Worm (Caenorhabditis elegans): ENCODE results near the gene T09F5.1.

DNA sequence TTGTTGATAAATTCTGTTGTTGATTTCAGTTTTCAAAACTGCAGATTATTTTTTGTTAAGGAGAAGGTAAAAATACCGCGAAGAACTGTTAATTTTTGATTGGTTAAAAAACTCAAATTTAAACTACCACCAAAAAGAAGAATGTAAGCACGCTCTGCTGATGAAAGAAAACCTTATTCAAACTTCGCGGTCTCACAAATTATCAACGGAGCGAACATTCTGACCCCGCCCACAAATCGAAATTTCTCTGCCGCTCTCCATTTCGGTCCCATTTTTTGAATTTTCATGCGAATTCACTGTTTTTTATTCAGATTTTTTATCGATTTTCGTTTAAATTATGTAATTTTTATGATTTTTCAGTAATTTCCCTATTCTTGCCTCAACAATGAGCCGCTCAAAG is 40.7 kb downstream of the T09F5.1 start, which contains the start of gene cyn-3:
- TF ChIP-seq ceh-82 (tag; optimal IDR thresholded peaks at IDR 0.05) (peak; percentile 38), blmp-1 (tag; optimal IDR thresholded peaks at IDR 0.05; ENCODE audit: insufficient read depth) (peak; percentile 78), nhr-12 (tag; optimal IDR thresholded peaks at IDR 0.05) (no peak), nhr-10 (tag; optimal IDR thresholded peaks at IDR 0.05) (no peak), zag-1 (tag; optimal IDR thresholded peaks at IDR 0.05) (peak; percentile 46), lin-11 (tag; optimal IDR thresholded peaks at IDR 0.05) (peak; percentile 91), ama-1 (optimal IDR thresholded peaks at IDR 0.05) (peak; percentile 85), lin-39 (tag; optimal IDR thresholded peaks at IDR 0.05) (no peak)

Data from whole organism, L2 larva.